Worm (Caenorhabditis elegans) whole organism, mixed stage, embryonic: ENCODE measurements around the gene Y66D12A.6.

Experiments used
- M03D4.4 ChIP-seq: sonication (generic microtip); optimal IDR thresholded peaks from 2 replicates; lab custom pipeline; 2017; ENCODE audit warnings: mild to moderate bottlenecking, missing genetic modification characterization, missing compliant biosample characterization
- bed-3 ChIP-seq: fragments of 200-800 bp; sonication (Bioruptor generic); optimal IDR thresholded peaks from 3 replicates; lab custom pipeline; 2018; ENCODE audit warnings: mild to moderate bottlenecking, missing genetic modification characterization, moderate library complexity, missing compliant biosample characterization
- ceh-39 ChIP-seq: fragments of 150-350 bp; optimal IDR thresholded peaks from 2 replicates; lab custom pipeline; 2014; ENCODE audit warnings: missing biosample characterization, missing genetic modification characterization
- ceh-43 ChIP-seq: fragments of 200-800 bp; sonication (Bioruptor generic); optimal IDR thresholded peaks from 2 replicates; lab custom pipeline; 2018; ENCODE audit warnings: mild to moderate bottlenecking, missing genetic modification characterization, moderate library complexity, missing compliant biosample characterization
- ceh-83 ChIP-seq: fragments of 200-800 bp; sonication (Bioruptor generic); optimal IDR thresholded peaks from 2 replicates; lab custom pipeline; 2018; ENCODE audit warnings: mild to moderate bottlenecking, missing genetic modification characterization, missing compliant biosample characterization
- ces-1 ChIP-seq: fragments of 150-350 bp; optimal IDR thresholded peaks from 2 replicates; lab custom pipeline; 2014; ENCODE audit warnings: missing biosample characterization, missing genetic modification reagents, missing genetic modification characterization
- cnd-1 ChIP-seq: fragments of 200-800 bp; sonication (Bioruptor generic); optimal IDR thresholded peaks from 2 replicates; lab custom pipeline; 2018; ENCODE audit warnings: mild to moderate bottlenecking, missing genetic modification characterization, missing compliant biosample characterization
- drap-1 ChIP-seq: fragments of 200-800 bp; sonication (Bioruptor generic); optimal IDR thresholded peaks from 3 replicates; lab custom pipeline; 2018; ENCODE audit warnings: mild to moderate bottlenecking, missing genetic modification characterization, missing compliant biosample characterization
- elt-1 ChIP-seq: sonication (generic microtip); optimal IDR thresholded peaks from 2 replicates; lab custom pipeline; 2017; ENCODE audit warnings: missing genetic modification characterization, mild to moderate bottlenecking, missing compliant biosample characterization, antibody characterized with exemption, moderate library complexity, borderline replicate concordance; ENCODE audit not compliant: insufficient read depth
- elt-3 ChIP-seq: fragments of 150-350 bp; optimal IDR thresholded peaks from 2 replicates; lab custom pipeline; 2014; ENCODE audit warnings: missing biosample characterization, missing genetic modification characterization
- flh-1 ChIP-seq: fragments of 200-800 bp; sonication (Bioruptor generic); optimal IDR thresholded peaks from 2 replicates; lab custom pipeline; 2018; ENCODE audit warnings: mild to moderate bottlenecking, missing genetic modification characterization, moderate library complexity, missing compliant biosample characterization
- hlh-1 ChIP-seq: fragments of 150-350 bp; optimal IDR thresholded peaks from 2 replicates; lab custom pipeline; 2014; ENCODE audit warnings: missing biosample characterization, missing genetic modification reagents, missing genetic modification characterization
- lin-13 ChIP-seq: fragments of 150-350 bp; optimal IDR thresholded peaks from 2 replicates; lab custom pipeline; 2014; ENCODE audit warnings: missing biosample characterization, missing genetic modification characterization
- lin-32 ChIP-seq: fragments of 200-800 bp; sonication (Bioruptor generic); optimal IDR thresholded peaks from 2 replicates; lab custom pipeline; 2018; ENCODE audit warnings: mild to moderate bottlenecking, missing genetic modification characterization, missing compliant biosample characterization
- lsy-2 ChIP-seq: fragments of 150-350 bp; optimal IDR thresholded peaks from 2 replicates; lab custom pipeline; 2014; ENCODE audit warnings: missing biosample characterization, missing genetic modification characterization
- mab-5 ChIP-seq: fragments of 150-350 bp; optimal IDR thresholded peaks from 2 replicates; lab custom pipeline; 2014; ENCODE audit warnings: missing biosample characterization, missing genetic modification characterization
- nhr-12 ChIP-seq: fragments of 150-350 bp; optimal IDR thresholded peaks from 2 replicates; lab custom pipeline; 2014; ENCODE audit warnings: missing biosample characterization, missing genetic modification characterization
- nhr-2 ChIP-seq: fragments of 150-350 bp; optimal IDR thresholded peaks from 2 replicates; lab custom pipeline; 2014; ENCODE audit warnings: missing biosample characterization, missing genetic modification characterization
- nhr-237 ChIP-seq: fragments of 150-350 bp; optimal IDR thresholded peaks from 2 replicates; lab custom pipeline; 2014; ENCODE audit warnings: missing biosample characterization, missing genetic modification characterization
- nhr-28 ChIP-seq: fragments of 150-350 bp; optimal IDR thresholded peaks from 2 replicates; lab custom pipeline; 2014; ENCODE audit warnings: missing biosample characterization, missing genetic modification characterization
- nhr-76 ChIP-seq: sonication (generic microtip); optimal IDR thresholded peaks from 2 replicates; lab custom pipeline; 2017; ENCODE audit warnings: missing biosample characterization, missing genetic modification characterization
- pha-4 ChIP-seq: fragments of 150-350 bp; optimal IDR thresholded peaks from 2 replicates; lab custom pipeline; 2018; ENCODE audit warnings: missing biosample characterization, missing genetic modification reagents, missing genetic modification characterization
- sem-2 ChIP-seq: fragments of 200-800 bp; sonication (Bioruptor generic); optimal IDR thresholded peaks from 2 replicates; lab custom pipeline; 2018; ENCODE audit warnings: mild to moderate bottlenecking, missing genetic modification characterization, missing compliant biosample characterization
- snpc-4 ChIP-seq: fragments of 150-350 bp; optimal IDR thresholded peaks from 2 replicates; lab custom pipeline; 2014; ENCODE audit warnings: missing biosample characterization, missing genetic modification characterization
- sptf-1 ChIP-seq: sonication (generic microtip); optimal IDR thresholded peaks from 2 replicates; lab custom pipeline; 2017; ENCODE audit warnings: mild to moderate bottlenecking, missing genetic modification characterization, moderate library complexity, missing compliant biosample characterization
- tbx-8 ChIP-seq: fragments of 200-800 bp; sonication (Bioruptor generic); optimal IDR thresholded peaks from 2 replicates; lab custom pipeline; 2018; ENCODE audit warnings: mild to moderate bottlenecking, missing genetic modification characterization, moderate library complexity, missing compliant biosample characterization
- unc-120 ChIP-seq: sonication (generic microtip); optimal IDR thresholded peaks from 2 replicates; lab custom pipeline; 2017; ENCODE audit warnings: missing genetic modification characterization, missing compliant biosample characterization; ENCODE audit not compliant: poor library complexity, severe bottlenecking
- unc-39 ChIP-seq: fragments of 150-350 bp; optimal IDR thresholded peaks from 2 replicates; lab custom pipeline; 2014; ENCODE audit warnings: missing biosample characterization, missing genetic modification characterization
- unc-62 ChIP-seq: fragments of 150-350 bp; optimal IDR thresholded peaks from 2 replicates; lab custom pipeline; 2014; ENCODE audit warnings: missing biosample characterization, missing genetic modification reagents, missing genetic modification characterization
- zip-8 ChIP-seq: fragments of 150-350 bp; optimal IDR thresholded peaks from 2 replicates; lab custom pipeline; 2014; ENCODE audit warnings: missing biosample characterization, missing genetic modification characterization
- ztf-11 ChIP-seq: fragments of 150-350 bp; optimal IDR thresholded peaks from 2 replicates; lab custom pipeline; 2014; ENCODE audit warnings: missing biosample characterization, missing genetic modification characterization

Gene Y66D12A.6

ce11 chrIII:11548070-11548469 is 33.1 kb downstream of the Y66D12A.6 start, which contains the start of gene Y66D12A.13:
Y66D12A.13 (plus strand) TSS chrIII:11548370.
- TF ChIP-seq ceh-39 (tag; lab: Kevin White, UChicago) = no peak
- no peak for TF ChIP-seq cnd-1 (tag; lab: Kevin White, UChicago)
- TF ChIP-seq nhr-2 = no peak
- TF ChIP-seq bed-3 (GFP tag; lab: Kevin White, UChicago) = no peak
- no peak for TF ChIP-seq lin-13
- no peak for TF ChIP-seq drap-1 (GFP tag; lab: Kevin White, UChicago)
- TF ChIP-seq ceh-43 = no peak
- no peak for TF ChIP-seq ceh-83 (GFP tag; lab: Kevin White, UChicago)
- TF ChIP-seq lsy-2 (tag; lab: Kevin White, UChicago) = no peak
- TF ChIP-seq elt-3 (tag; lab: Kevin White, UChicago) = no peak
- no peak for TF ChIP-seq ztf-11 (tag; lab: Kevin White, UChicago)
- TF ChIP-seq mab-5 (tag; lab: Kevin White, UChicago) = no peak
- TF ChIP-seq M03D4.4 (tag; lab: Kevin White, UChicago) = no peak
- no peak for TF ChIP-seq zip-8 (tag; lab: Kevin White, UChicago)

- TF ChIP-seq nhr-2 = no peak
- no peak for TF ChIP-seq snpc-4 (tag; lab: Kevin White, UChicago)
- no peak for TF ChIP-seq unc-120 (tag; lab: Kevin White, UChicago)
- no peak for TF ChIP-seq tbx-8 (GFP tag; lab: Kevin White, UChicago)
- TF ChIP-seq elt-3 (tag; lab: Kevin White, UChicago) = no peak
- TF ChIP-seq elt-1 = no peak
- no peak for TF ChIP-seq unc-62 (GFP tag; lab: Kevin White, UChicago)
- TF ChIP-seq sptf-1 (tag; lab: Kevin White, UChicago) = no peak
- no peak for TF ChIP-seq nhr-12
- no peak for TF ChIP-seq M03D4.4 (tag; lab: Kevin White, UChicago)
- TF ChIP-seq nhr-237 (tag; lab: Kevin White, UChicago) = no peak
- TF ChIP-seq ceh-43 = no peak
- no peak for TF ChIP-seq nhr-28
- no peak for TF ChIP-seq zip-8 (tag; lab: Kevin White, UChicago)
- TF ChIP-seq ceh-39 (tag; lab: Kevin White, UChicago) = no peak
- TF ChIP-seq sem-2 (GFP tag; lab: Kevin White, UChicago) = no peak
- TF ChIP-seq ztf-11 (tag; lab: Kevin White, UChicago) = no peak
- TF ChIP-seq ceh-83 (GFP tag; lab: Kevin White, UChicago) = no peak
- no peak for TF ChIP-seq lin-32 (GFP tag; lab: Kevin White, UChicago)
- no peak for TF ChIP-seq cnd-1 (tag; lab: Kevin White, UChicago)
These were observed 36.3 kb downstream of the Y66D12A.6 start for ce11 chrIII:11544947-11545346.

ce11 chrIII:11535453-11535852 is 45.7 kb downstream of the Y66D12A.6 start:
- no peak for TF ChIP-seq flh-1 (GFP tag; lab: Kevin White, UChicago)
- TF ChIP-seq zip-8 (tag; lab: Kevin White, UChicago) = no peak
- TF ChIP-seq nhr-28 = no peak
- no peak for TF ChIP-seq unc-62 (GFP tag; lab: Kevin White, UChicago)
- TF ChIP-seq elt-3 (tag; lab: Kevin White, UChicago) = no peak
- TF ChIP-seq nhr-237 (tag; lab: Kevin White, UChicago) = no peak
- no peak for TF ChIP-seq ceh-83 (GFP tag; lab: Kevin White, UChicago)
- TF ChIP-seq nhr-12 = no peak
- TF ChIP-seq unc-39 = no peak

ce11 chrIII:11534624-11535079 is 46.5 kb downstream of the Y66D12A.6 start, which contains the start of gene nrps-1:
nrps-1 (plus strand) TSS chrIII:11534674.
- TF ChIP-seq pha-4 (tag; lab: Kevin White, UChicago) (no peak), nhr-76 (tag; lab: Kevin White, UChicago) (no peak), bed-3 (GFP tag; lab: Kevin White, UChicago) (no peak), nhr-12 (no peak), flh-1 (GFP tag; lab: Kevin White, UChicago) (no peak), nhr-237 (tag; lab: Kevin White, UChicago) (no peak), nhr-28 (no peak), ces-1 (GFP tag; lab: Kevin White, UChicago) (no peak), ceh-83 (GFP tag; lab: Kevin White, UChicago) (no peak), lin-13 (no peak), lsy-2 (tag; lab: Kevin White, UChicago) (no peak), hlh-1 (tag; lab: Kevin White, UChicago) (no peak)
